Fruit fly (Drosophila melanogaster) whole organism, embryonic: ENCODE results near the gene rogdi.
A peak's percentile ranks its signal among the peaks of the same experiment; 100 is the strongest.

Experiments
- Adf1 ChIP-seq: fragments of 200-800 bp; sonication (Bioruptor generic); IDR thresholded peaks from 2 replicates; pipeline ENCODE4 v1.3.6; 2022; ENCODE audit warnings: missing biosample characterization, missing genetic modification characterization
- Bteb2 ChIP-seq: fragments of 200-800 bp; sonication (Bioruptor generic); optimal IDR thresholded peaks from 2 replicates; lab custom pipeline; 2016; ENCODE audit warnings: missing biosample characterization, missing genetic modification characterization
- CG13287 ChIP-seq: fragments of 200-800 bp; sonication (Bioruptor generic); IDR thresholded peaks from 2 replicates; pipeline ENCODE4 v1.3.6; 2022; ENCODE audit warnings: missing biosample characterization, missing genetic modification characterization; ENCODE audit not compliant: partially characterized antibody
- CG13624 ChIP-seq: fragments of 200-800 bp; sonication (Bioruptor generic); optimal IDR thresholded peaks from 2 replicates; lab custom pipeline; 2016; ENCODE audit warnings: missing biosample characterization, missing genetic modification characterization
- CG17568 ChIP-seq: fragments of 200-800 bp; sonication (Bioruptor generic); optimal IDR thresholded peaks from 2 replicates; lab custom pipeline; 2018; ENCODE audit warnings: missing biosample characterization, mild to moderate bottlenecking, missing genetic modification characterization, moderate library complexity
- CG17612 ChIP-seq: fragments of 200-800 bp; sonication (Bioruptor generic); IDR thresholded peaks from 2 replicates; pipeline ENCODE4 v1.3.6; 2022; ENCODE audit warnings: missing biosample characterization, missing genetic modification characterization
- CG17829 ChIP-seq: fragments of 200-800 bp; optimal IDR thresholded peaks from 2 replicates; lab custom pipeline; 2019; ENCODE audit warnings: missing biosample characterization, mild to moderate bottlenecking, missing genetic modification characterization, moderate library complexity
- CG18011 ChIP-seq: fragments of 200-800 bp; sonication (Bioruptor generic); optimal IDR thresholded peaks from 2 replicates; lab custom pipeline; 2017; ENCODE audit warnings: missing biosample characterization, missing genetic modification characterization, mild to moderate bottlenecking, moderate library complexity, missing genotype
- CG18262 ChIP-seq: fragments of 200-800 bp; optimal IDR thresholded peaks from 3 replicates; lab custom pipeline; 2019; ENCODE audit warnings: missing biosample characterization, mild to moderate bottlenecking, missing genetic modification characterization, moderate library complexity
- CG3065 ChIP-seq: fragments of 200-800 bp; sonication (Bioruptor generic); optimal IDR thresholded peaks from 2 replicates; lab custom pipeline; 2016; ENCODE audit warnings: missing biosample characterization, missing genetic modification characterization
- CG31224 ChIP-seq: fragments of 200-800 bp; sonication (Bioruptor generic); IDR thresholded peaks from 2 replicates; pipeline ENCODE4 v1.3.6; 2022; ENCODE audit warnings: missing biosample characterization, missing genetic modification characterization
- CG31365 ChIP-seq: fragments of 200-800 bp; sonication (Bioruptor generic); optimal IDR thresholded peaks from 2 replicates; lab custom pipeline; 2018; ENCODE audit warnings: missing biosample characterization, mild to moderate bottlenecking, missing genetic modification characterization
- CG34224 ChIP-seq: fragments of 200-800 bp; sonication (Bioruptor generic); IDR thresholded peaks from 3 replicates; pipeline ENCODE4 v1.3.6; 2022; ENCODE audit warnings: missing biosample characterization, missing genetic modification characterization; ENCODE audit not compliant: partially characterized antibody
- CG4404 ChIP-seq: fragments of 200-800 bp; sonication (Bioruptor generic); IDR thresholded peaks from 2 replicates; pipeline ENCODE4 v1.3.6; 2022; ENCODE audit warnings: missing biosample characterization, missing genetic modification characterization
- CG4730 ChIP-seq: fragments of 200-800 bp; sonication (Bioruptor generic); IDR thresholded peaks from 2 replicates; pipeline ENCODE4 v1.3.6; 2022; ENCODE audit warnings: missing biosample characterization, missing genetic modification characterization
- CG5245 ChIP-seq: fragments of 200-800 bp; sonication (Bioruptor generic); optimal IDR thresholded peaks from 3 replicates; lab custom pipeline; 2016; ENCODE audit warnings: missing biosample characterization, missing genetic modification characterization
- CG7372 ChIP-seq: fragments of 200-800 bp; sonication (Bioruptor generic); IDR thresholded peaks from 2 replicates; pipeline ENCODE4 v1.3.6; 2022; ENCODE audit warnings: missing biosample characterization, missing genetic modification characterization
- CG9727 ChIP-seq: fragments of 200-800 bp; sonication (Bioruptor generic); optimal IDR thresholded peaks from 3 replicates; lab custom pipeline; 2017; ENCODE audit warnings: missing biosample characterization, mild to moderate bottlenecking, missing genetic modification characterization
- CG9817 ChIP-seq: fragments of 200-800 bp; sonication (Bioruptor generic); optimal IDR thresholded peaks from 2 replicates; lab custom pipeline; 2018; ENCODE audit warnings: missing biosample characterization, mild to moderate bottlenecking, missing genetic modification characterization, moderate library complexity
- CHES-1-like ChIP-seq: fragments of 200-800 bp; sonication (Bioruptor generic); optimal IDR thresholded peaks from 2 replicates; lab custom pipeline; 2016; ENCODE audit warnings: missing biosample characterization, missing genetic modification characterization
- Dfd ChIP-seq, 2 experiments: fragments of >200 bp; optimal IDR thresholded peaks; 2 replicates each; lab custom pipeline; 2017; ENCODE audit warnings: missing biosample characterization in 2 of 2, missing genetic modification characterization in 2 of 2
- Dll ChIP-seq: fragments of 200-800 bp; sonication (Bioruptor generic); IDR thresholded peaks from 4 replicates; pipeline ENCODE4 v1.3.6; 2022; ENCODE audit warnings: missing biosample characterization, missing genetic modification characterization; ENCODE audit not compliant: partially characterized antibody
- Dp ChIP-seq: fragments of 200-800 bp; sonication (Bioruptor generic); optimal IDR thresholded peaks from 2 replicates; lab custom pipeline; 2018; ENCODE audit warnings: missing biosample characterization, mild to moderate bottlenecking, missing genetic modification characterization, moderate library complexity
- GATAe ChIP-seq: fragments of 200-800 bp; sonication (Bioruptor generic); conservative IDR thresholded peaks from 2 replicates; pipeline ENCODE4 v1.3.6; 2022; ENCODE audit warnings: missing biosample characterization, missing genetic modification characterization
- Lhr ChIP-seq: fragments of 200-800 bp; sonication (Bioruptor generic); optimal IDR thresholded peaks from 3 replicates; lab custom pipeline; 2017; ENCODE audit warnings: mild to moderate bottlenecking, missing biosample characterization, missing genetic modification reagents, missing genetic modification characterization
- MESR4 ChIP-seq: fragments of 200-800 bp; sonication (Bioruptor generic); optimal IDR thresholded peaks from 2 replicates; lab custom pipeline; 2018; ENCODE audit warnings: missing biosample characterization, mild to moderate bottlenecking, missing genetic modification characterization, moderate library complexity
- Mad ChIP-seq: fragments of 200-800 bp; sonication (Bioruptor generic); optimal IDR thresholded peaks from 2 replicates; lab custom pipeline; 2016; ENCODE audit warnings: missing biosample characterization, missing genetic modification characterization
- Opbp ChIP-seq: fragments of 200-800 bp; sonication (Bioruptor generic); IDR thresholded peaks from 3 replicates; pipeline ENCODE4 v1.3.6; 2022; ENCODE audit warnings: missing biosample characterization, missing genetic modification characterization; ENCODE audit not compliant: partially characterized antibody
- Scr ChIP-seq: fragments of 200-800 bp; sonication (Bioruptor generic); IDR thresholded peaks from 2 replicates; pipeline ENCODE4 v1.3.6; 2022; ENCODE audit warnings: missing biosample characterization, missing genetic modification characterization; ENCODE audit not compliant: partially characterized antibody
- Sin3A ChIP-seq: fragments of >200 bp; optimal IDR thresholded peaks from 2 replicates; lab custom pipeline; 2018
- Usf ChIP-seq: fragments of 200-800 bp; sonication (Bioruptor generic); optimal IDR thresholded peaks from 2 replicates; lab custom pipeline; 2017; ENCODE audit warnings: missing genotype, missing biosample characterization, missing genetic modification characterization
- Vsx1 ChIP-seq: fragments of 200-800 bp; sonication (Bioruptor generic); optimal IDR thresholded peaks from 2 replicates; lab custom pipeline; 2017; ENCODE audit warnings: missing biosample characterization, mild to moderate bottlenecking, missing genetic modification characterization, missing genetic modification reagents
- Xbp1 ChIP-seq: fragments of 200-800 bp; sonication (Bioruptor generic); optimal IDR thresholded peaks from 3 replicates; lab custom pipeline; 2016; ENCODE audit warnings: missing biosample characterization, mild to moderate bottlenecking, missing genetic modification characterization
- abd-A ChIP-seq: fragments of 200-800 bp; sonication (Bioruptor generic); optimal IDR thresholded peaks from 3 replicates; lab custom pipeline; 2019; ENCODE audit warnings: missing biosample characterization, mild to moderate bottlenecking, missing genetic modification characterization, moderate library complexity
- ase ChIP-seq: fragments of 200-800 bp; sonication (Bioruptor generic); IDR thresholded peaks from 3 replicates; pipeline ENCODE4 v1.3.6; 2022; ENCODE audit warnings: missing biosample characterization, missing genetic modification characterization
- br ChIP-seq: fragments of >200 bp; optimal IDR thresholded peaks from 2 replicates; lab custom pipeline; 2017
- dm ChIP-seq: fragments of 200-800 bp; sonication (Bioruptor generic); optimal IDR thresholded peaks from 3 replicates; lab custom pipeline; 2016; ENCODE audit warnings: missing biosample characterization, missing genetic modification characterization
- eve ChIP-seq, 2 experiments: fragments of >200 bp; optimal IDR thresholded peaks; 2 replicates each; lab custom pipeline; 2017; ENCODE audit warnings: missing biosample characterization in 2 of 2, missing genetic modification characterization in 2 of 2
- ftz-f1 ChIP-seq: fragments of 200-800 bp; sonication (Bioruptor generic); optimal IDR thresholded peaks from 2 replicates; lab custom pipeline; 2016; ENCODE audit warnings: missing biosample characterization, missing genetic modification characterization
- ham ChIP-seq: fragments of 200-800 bp; sonication (Bioruptor generic); IDR thresholded peaks from 2 replicates; pipeline ENCODE4 v1.3.6; 2022; ENCODE audit warnings: missing biosample characterization, missing genetic modification characterization
- insv ChIP-seq, 2 experiments: fragments of 200-800 bp; sonication (Bioruptor generic); optimal IDR thresholded peaks; 3 replicates each; lab custom pipeline; 2016 to 2018; ENCODE audit warnings: missing biosample characterization in 2 of 2, missing genetic modification characterization in 2 of 2
- onecut ChIP-seq: fragments of 200-800 bp; sonication (Bioruptor generic); IDR thresholded peaks from 2 replicates; pipeline ENCODE4 v1.3.6; 2022; ENCODE audit warnings: missing biosample characterization, missing genetic modification characterization
- org-1 ChIP-seq: fragments of 200-800 bp; sonication (Bioruptor generic); optimal IDR thresholded peaks from 2 replicates; lab custom pipeline; 2017; ENCODE audit warnings: missing biosample characterization, missing genetic modification characterization
- phol ChIP-seq: fragments of 200-800 bp; sonication (Bioruptor generic); optimal IDR thresholded peaks from 3 replicates; lab custom pipeline; 2018; ENCODE audit warnings: missing biosample characterization, mild to moderate bottlenecking, missing genetic modification characterization, moderate library complexity
- pzg ChIP-seq: fragments of 200-800 bp; sonication (Bioruptor generic); optimal IDR thresholded peaks from 3 replicates; lab custom pipeline; 2018; ENCODE audit warnings: missing biosample characterization, mild to moderate bottlenecking, missing genetic modification characterization, moderate library complexity
- schlank ChIP-seq: fragments of 200-800 bp; sonication (Bioruptor generic); optimal IDR thresholded peaks from 2 replicates; lab custom pipeline; 2018; ENCODE audit warnings: missing biosample characterization, mild to moderate bottlenecking, missing genetic modification characterization
- sens-2 ChIP-seq: fragments of 200-800 bp; sonication (Bioruptor generic); IDR thresholded peaks from 2 replicates; pipeline ENCODE4 v1.3.6; 2022; ENCODE audit warnings: missing biosample characterization, missing genetic modification characterization
- slbo ChIP-seq: fragments of 200-800 bp; sonication (Bioruptor generic); IDR thresholded peaks from 2 replicates; pipeline ENCODE4 v1.3.6; 2022; ENCODE audit warnings: missing biosample characterization, missing genetic modification characterization
- sr ChIP-seq: fragments of 200-800 bp; sonication (Bioruptor generic); IDR thresholded peaks from 3 replicates; pipeline ENCODE4 v1.3.6; 2022; ENCODE audit warnings: missing biosample characterization, missing genetic modification characterization
- ttk ChIP-seq: fragments of 200-800 bp; sonication (Bioruptor generic); IDR thresholded peaks from 2 replicates; pipeline ENCODE4 v2.1.2; 2022; ENCODE audit warnings: missing biosample characterization, missing genetic modification characterization
- zen ChIP-seq: fragments of 200-800 bp; sonication (Bioruptor generic); optimal IDR thresholded peaks from 3 replicates; lab custom pipeline; 2018; ENCODE audit warnings: missing biosample characterization, mild to moderate bottlenecking, missing genetic modification characterization, moderate library complexity
- zf30C ChIP-seq: fragments of 200-800 bp; sonication (Bioruptor generic); optimal IDR thresholded peaks from 3 replicates; lab custom pipeline; 2018; ENCODE audit warnings: missing biosample characterization, mild to moderate bottlenecking, missing genetic modification characterization

Gene rogdi

DNA sequence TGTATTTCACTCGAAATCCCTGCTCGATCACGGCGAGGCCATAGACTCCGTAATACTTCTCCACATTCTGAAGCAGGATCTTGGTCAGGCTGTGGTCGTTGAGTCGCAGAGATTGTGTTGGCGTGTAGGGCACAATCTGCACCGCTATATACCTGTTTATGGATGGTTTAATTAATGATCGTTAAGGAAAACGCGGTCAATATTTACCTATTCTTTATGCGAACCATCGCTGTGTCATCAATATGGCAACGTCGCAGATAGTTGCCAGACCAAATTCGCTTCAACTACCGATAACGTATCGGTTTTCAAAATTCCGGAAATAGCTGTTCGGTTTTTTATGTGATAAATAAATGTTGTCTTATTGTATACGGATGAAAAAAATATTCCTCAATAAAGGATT is 4.5 kb upstream of the rogdi start, which contains the start of gene Pop5 (continued):
- TF ChIP-seq zen (tag; lab: Kevin White, UChicago), result peak; percentile 28
- TF ChIP-seq dm, result peak; percentile 6
- peak; percentile 36; the same call in 1 of the 2 replicates for TF ChIP-seq onecut (GFP tag; lab: Robert Waterston, UW)
- TF ChIP-seq CG9817 (tag; lab: Kevin White, UChicago), result peak; percentile 1
- no peak for TF ChIP-seq ase
- TF ChIP-seq Usf (GFP tag; lab: Kevin White, UChicago), result no peak
- TF ChIP-seq CG18011, result peak; percentile 12
- no peak for TF ChIP-seq sens-2 (GFP tag; lab: Robert Waterston, UW)
- TF ChIP-seq schlank (tag; lab: Kevin White, UChicago), result no peak
- TF ChIP-seq slbo, result no peak
- peak; percentile 55 for TF ChIP-seq Scr (GFP tag; lab: Robert Waterston, UW)
- peak; percentile 53 for TF ChIP-seq Lhr (GFP tag; lab: Kevin White, UChicago)
- TF ChIP-seq Bteb2 (GFP tag; lab: Kevin White, UChicago), result no peak
- no peak for TF ChIP-seq Xbp1 (GFP tag; lab: Kevin White, UChicago)
- no peak for TF ChIP-seq CG31224 (GFP tag; lab: Robert Waterston, UW)
- TF ChIP-seq eve (GFP tag; optimal IDR thresholded peaks at IDR 0.05; lab: Kevin White, UChicago), result no peak
- TF ChIP-seq CG7372 (GFP tag; lab: Robert Waterston, UW), result no peak
- TF ChIP-seq CG17568, result no peak
- TF ChIP-seq Opbp (GFP tag; lab: Robert Waterston, UW), result 0 out of 3 replicates have a peak, but pooled peaks have one; percentile 24
- no peak for TF ChIP-seq CG5245 (GFP tag; lab: Kevin White, UChicago)
- TF ChIP-seq insv (GFP tag; optimal IDR thresholded peaks at IDR 0.05; lab: Kevin White, UChicago), result peak in 1 of 2 experiments; percentile 62
- peak; percentile 69 for TF ChIP-seq pzg (GFP tag; lab: Kevin White, UChicago)
- no peak for TF ChIP-seq Dfd (GFP tag; optimal IDR thresholded peaks at IDR 0.05; lab: Kevin White, UChicago)
- no peak for TF ChIP-seq CG31365
- no peak for TF ChIP-seq zf30C (GFP tag; lab: Kevin White, UChicago)
- peak; percentile 37 for TF ChIP-seq CG17829 (tag; lab: Kevin White, UChicago)
- TF ChIP-seq Mad (GFP tag; lab: Kevin White, UChicago), result no peak
- peak; percentile 54 for TF ChIP-seq MESR4 (GFP tag; lab: Kevin White, UChicago)
- peak; percentile 2 for TF ChIP-seq Sin3A (lab: Kevin White, UChicago)
- no peak for TF ChIP-seq CG4404 (GFP tag; lab: Robert Waterston, UW)
- TF ChIP-seq CG17612 (GFP tag; lab: Robert Waterston, UW), result no peak
- TF ChIP-seq CG3065 (GFP tag; lab: Kevin White, UChicago), result no peak
- TF ChIP-seq CG34224, result 0 out of 3 replicates have a peak, but pooled peaks have one; percentile 37
- no peak for TF ChIP-seq Vsx1 (GFP tag; lab: Kevin White, UChicago)
- peak; percentile 6 for TF ChIP-seq CG13624 (GFP tag; lab: Kevin White, UChicago)
- no peak for TF ChIP-seq ham
- TF ChIP-seq Adf1 (GFP tag; lab: Robert Waterston, UW), result no peak
- no peak for TF ChIP-seq ttk (GFP tag; lab: Robert Waterston, UW)
- TF ChIP-seq Dp (GFP tag; lab: Kevin White, UChicago), result peak; percentile 89
- TF ChIP-seq phol (tag; lab: Kevin White, UChicago), result peak; percentile 54
- no peak for TF ChIP-seq abd-A (tag; lab: Kevin White, UChicago)
- TF ChIP-seq CG9727 (GFP tag; lab: Kevin White, UChicago), result peak; percentile 26
- TF ChIP-seq br (lab: Kevin White, UChicago), result no peak
- TF ChIP-seq Dll (GFP tag; lab: Robert Waterston, UW), result 0 out of 4 replicates have a peak, but pooled peaks have one; percentile 33
- TF ChIP-seq CG4730 (GFP tag; lab: Robert Waterston, UW), result no peak
- no peak for TF ChIP-seq CHES-1-like (GFP tag; lab: Kevin White, UChicago)
- peak; percentile 34; the same call in 1 of the 2 replicates for TF ChIP-seq CG13287 (GFP tag; lab: Robert Waterston, UW)
- no peak for TF ChIP-seq sr
- TF ChIP-seq GATAe (GFP tag; lab: Robert Waterston, UW), result no peak
- no peak for TF ChIP-seq CG18262 (tag; lab: Kevin White, UChicago)
- TF ChIP-seq org-1 (GFP tag; lab: Kevin White, UChicago), result no peak
- TF ChIP-seq ftz-f1 (GFP tag; lab: Kevin White, UChicago), result peak; percentile 27
